Worm (Caenorhabditis elegans) whole organism, early embryonic: ENCODE results near the gene VF13D12L.3.

ENCODE experiments used
- aly-1 ChIP-seq: sonication (generic microtip); optimal IDR thresholded peaks from 2 replicates; lab custom pipeline; 2016; ENCODE audit warnings: missing genetic modification characterization, missing compliant biosample characterization
- ama-1 ChIP-seq: fragments of 150-350 bp; optimal IDR thresholded peaks from 2 replicates; lab custom pipeline; 2014
- ceh-13 ChIP-seq: fragments of 200-800 bp; sonication (Bioruptor generic); optimal IDR thresholded peaks from 2 replicates; lab custom pipeline; 2018; ENCODE audit warnings: mild to moderate bottlenecking, missing genetic modification characterization, missing compliant biosample characterization
- ceh-36 ChIP-seq: sonication (generic microtip); optimal IDR thresholded peaks from 2 replicates; lab custom pipeline; 2016; ENCODE audit warnings: missing genetic modification characterization, inconsistent platforms, missing compliant biosample characterization
- ets-7 ChIP-seq: sonication (generic microtip); optimal IDR thresholded peaks from 2 replicates; lab custom pipeline; 2016; ENCODE audit warnings: missing genotype, missing genetic modification characterization, missing compliant biosample characterization
- flt-1 ChIP-seq: fragments of 200-800 bp; sonication (Bioruptor generic); IDR thresholded peaks from 2 replicates; pipeline ENCODE4 v1.3.6; 2022; ENCODE audit warnings: missing genetic modification characterization, missing compliant biosample characterization
- hmbx-1 ChIP-seq: sonication (generic microtip); optimal IDR thresholded peaks from 2 replicates; lab custom pipeline; 2016; ENCODE audit warnings: mild to moderate bottlenecking, missing genetic modification characterization, missing compliant biosample characterization
- hmg-4 ChIP-seq: fragments of 200-800 bp; sonication (Bioruptor generic); optimal IDR thresholded peaks from 2 replicates; lab custom pipeline; 2018; ENCODE audit warnings: mild to moderate bottlenecking, missing genetic modification characterization, missing compliant biosample characterization
- hnd-1 ChIP-seq: sonication (generic microtip); optimal IDR thresholded peaks from 2 replicates; lab custom pipeline; 2016; ENCODE audit warnings: missing genetic modification characterization, missing compliant biosample characterization
- scrt-1 ChIP-seq: fragments of 200-800 bp; sonication (Bioruptor generic); IDR thresholded peaks from 2 replicates; pipeline ENCODE4 v1.3.6; 2022; ENCODE audit warnings: missing genetic modification characterization, missing compliant biosample characterization
- tbx-11 ChIP-seq: fragments of 200-800 bp; sonication (Bioruptor generic); IDR thresholded peaks from 2 replicates; pipeline ENCODE4 v1.3.6; 2022; ENCODE audit warnings: missing genetic modification characterization, missing compliant biosample characterization
- tbx-37 ChIP-seq: fragments of 200-800 bp; sonication (Bioruptor generic); conservative IDR thresholded peaks from 2 replicates; pipeline ENCODE4 v1.3.6; 2022; ENCODE audit warnings: missing genetic modification reagents, missing genetic modification characterization, missing compliant biosample characterization
- tra-4 ChIP-seq: sonication (generic microtip); optimal IDR thresholded peaks from 2 replicates; lab custom pipeline; 2017; ENCODE audit warnings: missing genetic modification characterization, missing compliant biosample characterization

DNA sequence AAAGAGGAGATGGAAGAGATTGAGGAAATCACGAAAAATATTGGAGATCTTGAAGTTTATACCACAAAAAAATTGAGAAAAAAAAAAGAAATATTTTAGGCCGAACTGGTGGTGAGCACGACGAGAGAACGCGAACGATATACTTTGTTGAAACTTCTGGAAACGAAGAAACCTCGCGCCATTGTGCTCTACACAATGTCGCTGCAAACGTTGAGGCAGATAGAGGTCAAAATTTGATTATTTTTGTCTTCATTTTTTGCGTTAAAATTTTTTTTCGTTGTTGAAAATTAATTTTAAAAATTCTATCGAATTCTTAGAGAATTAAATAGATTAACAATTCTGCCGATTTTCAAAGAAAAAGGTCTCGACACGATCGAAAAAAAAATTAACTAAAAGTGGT is 5.2 kb upstream of the VF13D12L.3 start:
- TF ChIP-seq ama-1 (lab: Kevin White, UChicago) (no peak), tbx-37 (GFP tag; lab: Robert Waterston, UW) (no peak), ceh-36 (tag; lab: Kevin White, UChicago) (no peak), tra-4 (tag; lab: Kevin White, UChicago) (no peak), flt-1 (GFP tag; lab: Robert Waterston, UW) (no peak), hmg-4 (no peak), ceh-13 (GFP tag; lab: Kevin White, UChicago) (no peak), ets-7 (tag; lab: Kevin White, UChicago) (no peak), hmbx-1 (tag; lab: Kevin White, UChicago) (no peak), tbx-11 (GFP tag; lab: Robert Waterston, UW) (no peak), aly-1 (no peak), scrt-1 (no peak), hnd-1 (tag; lab: Kevin White, UChicago) (no peak)
